Fruit fly (Drosophila melanogaster): Measurements from ENCODE around the gene CG14252.

dm6 chr3R:26918857-26919256 is 26.5 kb upstream of the CG14252 start:
- TF ChIP-seq cnc (optimal IDR thresholded peaks at IDR 0.05): no peak
- no peak for TF ChIP-seq CG14711 (tag; optimal IDR thresholded peaks at IDR 0.05)
- TF ChIP-seq CG12768 (GFP tag; optimal IDR thresholded peaks at IDR 0.05): no peak
- TF ChIP-seq kay (GFP tag; ENCODE audit: borderline replicate concordance): no peak

Measured in whole organism, adult.